Worm (Caenorhabditis elegans) whole organism, mixed stage, embryonic: ENCODE data around the gene nhr-13.

ENCODE experiments used
- M03D4.4 ChIP-seq: sonication (generic microtip); optimal IDR thresholded peaks from 2 replicates; lab custom pipeline; 2017; ENCODE audit warnings: mild to moderate bottlenecking, missing genetic modification characterization, missing compliant biosample characterization
- bed-3 ChIP-seq: fragments of 200-800 bp; sonication (Bioruptor generic); optimal IDR thresholded peaks from 3 replicates; lab custom pipeline; 2018; ENCODE audit warnings: mild to moderate bottlenecking, missing genetic modification characterization, moderate library complexity, missing compliant biosample characterization
- blmp-1 ChIP-seq: fragments of 150-350 bp; optimal IDR thresholded peaks from 2 replicates; lab custom pipeline; 2014; ENCODE audit warnings: missing biosample characterization, missing genetic modification characterization
- ceh-39 ChIP-seq: fragments of 150-350 bp; optimal IDR thresholded peaks from 2 replicates; lab custom pipeline; 2014; ENCODE audit warnings: missing biosample characterization, missing genetic modification characterization
- ceh-83 ChIP-seq: fragments of 200-800 bp; sonication (Bioruptor generic); optimal IDR thresholded peaks from 2 replicates; lab custom pipeline; 2018; ENCODE audit warnings: mild to moderate bottlenecking, missing genetic modification characterization, missing compliant biosample characterization
- ces-1 ChIP-seq: fragments of 150-350 bp; optimal IDR thresholded peaks from 2 replicates; lab custom pipeline; 2014; ENCODE audit warnings: missing biosample characterization, missing genetic modification reagents, missing genetic modification characterization
- cnd-1 ChIP-seq: fragments of 200-800 bp; sonication (Bioruptor generic); optimal IDR thresholded peaks from 2 replicates; lab custom pipeline; 2018; ENCODE audit warnings: mild to moderate bottlenecking, missing genetic modification characterization, missing compliant biosample characterization
- drap-1 ChIP-seq: fragments of 200-800 bp; sonication (Bioruptor generic); optimal IDR thresholded peaks from 3 replicates; lab custom pipeline; 2018; ENCODE audit warnings: mild to moderate bottlenecking, missing genetic modification characterization, missing compliant biosample characterization
- elt-1 ChIP-seq: sonication (generic microtip); optimal IDR thresholded peaks from 2 replicates; lab custom pipeline; 2017; ENCODE audit warnings: missing genetic modification characterization, mild to moderate bottlenecking, missing compliant biosample characterization, antibody characterized with exemption, moderate library complexity, borderline replicate concordance; ENCODE audit not compliant: insufficient read depth
- elt-3 ChIP-seq: fragments of 150-350 bp; optimal IDR thresholded peaks from 2 replicates; lab custom pipeline; 2014; ENCODE audit warnings: missing biosample characterization, missing genetic modification characterization
- flh-1 ChIP-seq: fragments of 200-800 bp; sonication (Bioruptor generic); optimal IDR thresholded peaks from 2 replicates; lab custom pipeline; 2018; ENCODE audit warnings: mild to moderate bottlenecking, missing genetic modification characterization, moderate library complexity, missing compliant biosample characterization
- ham-2 ChIP-seq: fragments of 200-800 bp; sonication (Bioruptor generic); optimal IDR thresholded peaks from 2 replicates; lab custom pipeline; 2018; ENCODE audit warnings: mild to moderate bottlenecking, missing genetic modification characterization, missing compliant biosample characterization
- hlh-1 ChIP-seq: fragments of 150-350 bp; optimal IDR thresholded peaks from 2 replicates; lab custom pipeline; 2014; ENCODE audit warnings: missing biosample characterization, missing genetic modification reagents, missing genetic modification characterization
- lin-13 ChIP-seq: fragments of 150-350 bp; optimal IDR thresholded peaks from 2 replicates; lab custom pipeline; 2014; ENCODE audit warnings: missing biosample characterization, missing genetic modification characterization
- lin-32 ChIP-seq: fragments of 200-800 bp; sonication (Bioruptor generic); optimal IDR thresholded peaks from 2 replicates; lab custom pipeline; 2018; ENCODE audit warnings: mild to moderate bottlenecking, missing genetic modification characterization, missing compliant biosample characterization
- lsy-2 ChIP-seq: fragments of 150-350 bp; optimal IDR thresholded peaks from 2 replicates; lab custom pipeline; 2014; ENCODE audit warnings: missing biosample characterization, missing genetic modification characterization
- mab-5 ChIP-seq: fragments of 150-350 bp; optimal IDR thresholded peaks from 2 replicates; lab custom pipeline; 2014; ENCODE audit warnings: missing biosample characterization, missing genetic modification characterization
- mep-1 ChIP-seq: fragments of 150-350 bp; optimal IDR thresholded peaks from 2 replicates; lab custom pipeline; 2017; ENCODE audit warnings: missing biosample characterization, missing genetic modification reagents, missing genetic modification characterization, inconsistent platforms
- mls-2 ChIP-seq: sonication (generic microtip); optimal IDR thresholded peaks from 2 replicates; lab custom pipeline; 2016; ENCODE audit warnings: mild to moderate bottlenecking, missing genetic modification characterization, moderate library complexity, missing compliant biosample characterization
- nhr-12 ChIP-seq: fragments of 150-350 bp; optimal IDR thresholded peaks from 2 replicates; lab custom pipeline; 2014; ENCODE audit warnings: missing biosample characterization, missing genetic modification characterization
- nhr-2 ChIP-seq: fragments of 150-350 bp; optimal IDR thresholded peaks from 2 replicates; lab custom pipeline; 2014; ENCODE audit warnings: missing biosample characterization, missing genetic modification characterization
- nhr-237 ChIP-seq: fragments of 150-350 bp; optimal IDR thresholded peaks from 2 replicates; lab custom pipeline; 2014; ENCODE audit warnings: missing biosample characterization, missing genetic modification characterization
- nhr-28 ChIP-seq: fragments of 150-350 bp; optimal IDR thresholded peaks from 2 replicates; lab custom pipeline; 2014; ENCODE audit warnings: missing biosample characterization, missing genetic modification characterization
- nhr-76 ChIP-seq: sonication (generic microtip); optimal IDR thresholded peaks from 2 replicates; lab custom pipeline; 2017; ENCODE audit warnings: missing biosample characterization, missing genetic modification characterization
- pha-4 ChIP-seq: fragments of 150-350 bp; optimal IDR thresholded peaks from 2 replicates; lab custom pipeline; 2018; ENCODE audit warnings: missing biosample characterization, missing genetic modification reagents, missing genetic modification characterization
- sem-2 ChIP-seq: fragments of 200-800 bp; sonication (Bioruptor generic); optimal IDR thresholded peaks from 2 replicates; lab custom pipeline; 2018; ENCODE audit warnings: mild to moderate bottlenecking, missing genetic modification characterization, missing compliant biosample characterization
- snpc-4 ChIP-seq: fragments of 150-350 bp; optimal IDR thresholded peaks from 2 replicates; lab custom pipeline; 2014; ENCODE audit warnings: missing biosample characterization, missing genetic modification characterization
- sptf-1 ChIP-seq: sonication (generic microtip); optimal IDR thresholded peaks from 2 replicates; lab custom pipeline; 2017; ENCODE audit warnings: mild to moderate bottlenecking, missing genetic modification characterization, moderate library complexity, missing compliant biosample characterization
- unc-120 ChIP-seq: sonication (generic microtip); optimal IDR thresholded peaks from 2 replicates; lab custom pipeline; 2017; ENCODE audit warnings: missing genetic modification characterization, missing compliant biosample characterization; ENCODE audit not compliant: poor library complexity, severe bottlenecking
- unc-39 ChIP-seq: fragments of 150-350 bp; optimal IDR thresholded peaks from 2 replicates; lab custom pipeline; 2014; ENCODE audit warnings: missing biosample characterization, missing genetic modification characterization
- unc-62 ChIP-seq: fragments of 150-350 bp; optimal IDR thresholded peaks from 2 replicates; lab custom pipeline; 2014; ENCODE audit warnings: missing biosample characterization, missing genetic modification reagents, missing genetic modification characterization
- zip-8 ChIP-seq: fragments of 150-350 bp; optimal IDR thresholded peaks from 2 replicates; lab custom pipeline; 2014; ENCODE audit warnings: missing biosample characterization, missing genetic modification characterization

nhr-13 gene

ce11 chrV:2183162-2183561 lies 9.1 kb upstream of the nhr-13 start, which contains the start of gene cyp-33C2:
cyp-33C2 (plus strand) TSS chrV:2183488.
- TF ChIP-seq flh-1 (GFP tag; lab: Kevin White, UChicago) (no peak), sptf-1 (tag; lab: Kevin White, UChicago) (no peak), unc-120 (tag; lab: Kevin White, UChicago) (no peak), lsy-2 (tag; lab: Kevin White, UChicago) (no peak), nhr-2 (tag; lab: Kevin White, UChicago) (no peak), zip-8 (tag; lab: Kevin White, UChicago) (no peak), mls-2 (tag; lab: Kevin White, UChicago) (no peak), drap-1 (GFP tag; lab: Kevin White, UChicago) (no peak), cnd-1 (no peak), nhr-12 (tag; lab: Kevin White, UChicago) (no peak), sem-2 (no peak), ceh-39 (tag; lab: Kevin White, UChicago) (no peak), blmp-1 (no peak), M03D4.4 (tag; lab: Kevin White, UChicago) (no peak), mab-5 (no peak), pha-4 (tag; lab: Kevin White, UChicago) (no peak)

ce11 chrV:2185486-2185885 lies 6.8 kb upstream of the nhr-13 start:
- TF ChIP-seq ham-2 (no peak), drap-1 (GFP tag; lab: Kevin White, UChicago) (no peak), nhr-12 (tag; lab: Kevin White, UChicago) (no peak), zip-8 (tag; lab: Kevin White, UChicago) (no peak)

DNA sequence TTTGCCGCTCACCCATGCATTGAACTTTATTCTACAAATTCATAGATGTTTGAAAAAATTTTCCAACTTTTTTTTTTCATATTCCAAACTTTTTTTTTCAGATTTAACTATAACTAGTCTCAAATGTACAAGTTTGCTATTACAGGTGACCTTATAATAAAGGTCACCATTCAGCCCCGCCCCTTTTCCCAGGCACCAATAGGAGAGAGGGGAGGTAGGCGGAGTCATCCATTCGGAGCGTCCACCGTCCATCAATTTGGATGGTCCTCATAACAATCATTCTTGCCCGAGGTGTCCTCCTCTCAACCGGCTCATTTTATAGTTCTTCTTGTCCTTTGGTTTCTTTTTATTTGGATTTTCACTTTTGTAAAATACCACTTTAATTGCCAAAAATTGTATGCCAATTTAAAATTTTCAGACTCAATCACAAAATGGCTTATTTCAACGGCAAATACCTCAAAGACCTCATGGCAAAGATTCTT lies 4.4 kb upstream of the nhr-13 start, which contains the start of gene Y5H2B.3:
Gene Y5H2B.3, plus strand, starts transcription at position 432 of the 482 bp plus-strand sequence.
- TF ChIP-seq mls-2 (tag; lab: Kevin White, UChicago): no peak
- TF ChIP-seq unc-120 (tag; lab: Kevin White, UChicago): no peak
- no peak for TF ChIP-seq elt-1 (tag; lab: Kevin White, UChicago)
- TF ChIP-seq lin-32 (GFP tag; lab: Kevin White, UChicago): no peak
- TF ChIP-seq snpc-4 (tag; lab: Kevin White, UChicago): no peak
- TF ChIP-seq lin-13 (tag; lab: Kevin White, UChicago): no peak
- no peak for TF ChIP-seq hlh-1 (tag; lab: Kevin White, UChicago)
- no peak for TF ChIP-seq nhr-76 (tag; lab: Kevin White, UChicago)
- TF ChIP-seq unc-39 (tag; lab: Kevin White, UChicago): no peak
- TF ChIP-seq ces-1 (GFP tag; lab: Kevin White, UChicago): no peak
- no peak for TF ChIP-seq ham-2
- no peak for TF ChIP-seq cnd-1
- no peak for TF ChIP-seq M03D4.4 (tag; lab: Kevin White, UChicago)
- no peak for TF ChIP-seq nhr-12 (tag; lab: Kevin White, UChicago)
- TF ChIP-seq bed-3 (GFP tag; lab: Kevin White, UChicago): no peak
- no peak for TF ChIP-seq lsy-2 (tag; lab: Kevin White, UChicago)
- TF ChIP-seq nhr-237 (tag; lab: Kevin White, UChicago): no peak
- TF ChIP-seq nhr-28 (tag; lab: Kevin White, UChicago): no peak
- no peak for TF ChIP-seq mep-1

ce11 chrV:2190383-2190782 lies 1.9 kb upstream of the nhr-13 start:
- TF ChIP-seq ham-2: no peak
- TF ChIP-seq unc-39 (tag; lab: Kevin White, UChicago): no peak
- no peak for TF ChIP-seq unc-62
- TF ChIP-seq hlh-1 (tag; lab: Kevin White, UChicago): no peak
- TF ChIP-seq nhr-2 (tag; lab: Kevin White, UChicago): no peak
- no peak for TF ChIP-seq bed-3 (GFP tag; lab: Kevin White, UChicago)
- TF ChIP-seq flh-1 (GFP tag; lab: Kevin White, UChicago): no peak
- TF ChIP-seq ceh-83: no peak

ce11 chrV:2191122-2191521 lies 1.2 kb upstream of the nhr-13 start, which contains the start of gene srbc-42:
srbc-42 (minus strand) TSS chrV:2191222.
- TF ChIP-seq nhr-76 (tag; lab: Kevin White, UChicago): no peak
- no peak for TF ChIP-seq elt-3
- TF ChIP-seq ceh-39 (tag; lab: Kevin White, UChicago): no peak
- TF ChIP-seq lin-13 (tag; lab: Kevin White, UChicago): no peak
- TF ChIP-seq bed-3 (GFP tag; lab: Kevin White, UChicago): no peak
- TF ChIP-seq pha-4 (tag; lab: Kevin White, UChicago): no peak
- TF ChIP-seq mep-1: no peak
- no peak for TF ChIP-seq M03D4.4 (tag; lab: Kevin White, UChicago)
- no peak for TF ChIP-seq lsy-2 (tag; lab: Kevin White, UChicago)
- TF ChIP-seq cnd-1: no peak
- TF ChIP-seq, all 35 proteins: peak for 0
